Worm (Caenorhabditis elegans) whole organism, L4 larva: ENCODE results near the gene lgc-40.

Experiments used
- F26F4.8 ChIP-seq: fragments of 200-800 bp; sonication (Bioruptor generic); conservative IDR thresholded peaks from 2 replicates; pipeline ENCODE4 v1.3.6; 2022; ENCODE audit warnings: missing genetic modification characterization, missing compliant biosample characterization
- F44E2.7 ChIP-seq: fragments of 200-800 bp; sonication (Bioruptor generic); IDR thresholded peaks from 2 replicates; pipeline ENCODE4 v2.1.2; 2022; ENCODE audit warnings: missing genetic modification characterization, missing compliant biosample characterization
- F49E8.2 ChIP-seq: sonication (generic microtip); optimal IDR thresholded peaks from 2 replicates; lab custom pipeline; 2016; ENCODE audit warnings: missing compliant biosample characterization, mild to moderate bottlenecking, missing genetic modification characterization, borderline replicate concordance
- R02D3.7 ChIP-seq: fragments of 150-350 bp; sonication (generic microtip); optimal IDR thresholded peaks from 3 replicates; lab custom pipeline; 2014; ENCODE audit warnings: missing biosample characterization, missing genetic modification characterization
- T26A8.4 ChIP-seq: fragments of 200-800 bp; sonication (Bioruptor generic); IDR thresholded peaks from 2 replicates; pipeline ENCODE4 v1.3.6; 2022; ENCODE audit warnings: missing genetic modification characterization, missing compliant biosample characterization
- aha-1 ChIP-seq: fragments of 150-350 bp; peaks from one replicate; lab custom pipeline; 2014; ENCODE audit warnings: missing biosample characterization, missing genetic modification characterization
- ama-1 ChIP-seq: fragments of 150-350 bp; optimal IDR thresholded peaks from 2 replicates; lab custom pipeline; 2014; ENCODE audit warnings: inconsistent platforms, mixed read lengths
- arid-1 ChIP-seq: fragments of 200-800 bp; sonication (Bioruptor generic); conservative IDR thresholded peaks from 2 replicates; pipeline ENCODE4 v1.3.6; 2022; ENCODE audit warnings: missing genetic modification reagents, missing genetic modification characterization, missing compliant biosample characterization
- ceh-32 ChIP-seq: sonication (generic microtip); optimal IDR thresholded peaks from 2 replicates; lab custom pipeline; 2016; ENCODE audit warnings: mild to moderate bottlenecking, missing genetic modification characterization, missing compliant biosample characterization; ENCODE audit not compliant: poor library complexity
- daf-16 ChIP-seq, 3 experiments: sonication (generic microtip); optimal IDR thresholded peaks; 2 replicates each; lab custom pipeline; 2016 to 2017; ENCODE audit warnings: missing genetic modification characterization in 3 of 3, missing genetic modification reagents in 3 of 3, mild to moderate bottlenecking in 2 of 3, missing compliant biosample characterization in 2 of 3, missing biosample characterization in 1 of 3, moderate library complexity in 1 of 3
- dmd-8 ChIP-seq: fragments of 200-800 bp; sonication (Bioruptor generic); IDR thresholded peaks from 2 replicates; pipeline ENCODE4 v1.3.6; 2022; ENCODE audit warnings: missing genetic modification characterization, missing compliant biosample characterization
- dmd-9 ChIP-seq: fragments of 200-800 bp; sonication (Bioruptor generic); IDR thresholded peaks from 2 replicates; pipeline ENCODE4 v1.3.6; 2022; ENCODE audit warnings: missing genetic modification reagents, missing genetic modification characterization, missing compliant biosample characterization
- dpl-1 ChIP-seq: fragments of 150-350 bp; optimal IDR thresholded peaks from 2 replicates; lab custom pipeline; 2014; ENCODE audit warnings: missing biosample characterization, missing genetic modification reagents, missing genetic modification characterization
- duxl-1 ChIP-seq: sonication (generic microtip); optimal IDR thresholded peaks from 2 replicates; lab custom pipeline; 2016; ENCODE audit warnings: mild to moderate bottlenecking, missing genetic modification characterization, moderate library complexity, missing compliant biosample characterization; ENCODE audit not compliant: poor library complexity
- dve-1 ChIP-seq: sonication (generic microtip); optimal IDR thresholded peaks from 2 replicates; lab custom pipeline; 2017; ENCODE audit warnings: antibody characterized with exemption, mild to moderate bottlenecking, missing genetic modification characterization, missing compliant biosample characterization; ENCODE audit not compliant: insufficient read depth
- egl-27 ChIP-seq: sonication (generic microtip); optimal IDR thresholded peaks from 3 replicates; lab custom pipeline; 2017; ENCODE audit warnings: missing biosample characterization, missing genetic modification reagents, missing genetic modification characterization
- fkh-10 ChIP-seq: fragments of 150-350 bp; optimal IDR thresholded peaks from 2 replicates; lab custom pipeline; 2014; ENCODE audit warnings: missing biosample characterization, missing genetic modification reagents, missing genetic modification characterization
- lin-1 ChIP-seq: fragments of 200-800 bp; sonication (Bioruptor generic); IDR thresholded peaks from 2 replicates; pipeline ENCODE4 v1.3.6; 2022; ENCODE audit warnings: missing genetic modification reagents, missing genetic modification characterization, missing compliant biosample characterization
- lin-29 ChIP-seq: fragments of 200-800 bp; sonication (Bioruptor generic); IDR thresholded peaks from 2 replicates; pipeline ENCODE4 v1.3.6; 2022; ENCODE audit warnings: missing genetic modification reagents, missing genetic modification characterization, missing compliant biosample characterization
- lin-38 ChIP-seq: fragments of 200-800 bp; sonication (Bioruptor generic); IDR thresholded peaks from 2 replicates; pipeline ENCODE4 v1.3.6; 2022; ENCODE audit warnings: missing genetic modification reagents, missing genetic modification characterization, missing compliant biosample characterization
- lir-3 ChIP-seq: sonication (generic microtip); optimal IDR thresholded peaks from 2 replicates; lab custom pipeline; 2016; ENCODE audit warnings: mild to moderate bottlenecking, missing genetic modification characterization, missing compliant biosample characterization
- lsy-2 ChIP-seq, 2 experiments: fragments of 150-350 bp in 1 of 2; sonication (generic microtip) in 1 of 2; optimal IDR thresholded peaks; 2 replicates each; lab custom pipeline; 2014 to 2017; ENCODE audit warnings: missing biosample characterization in 2 of 2, missing genetic modification characterization in 2 of 2
- mdl-1 ChIP-seq, 2 experiments: fragments of 150-350 bp in 1 of 2; sonication (generic microtip) in 1 of 2; optimal IDR thresholded peaks; 2 replicates each; lab custom pipeline; 2014 to 2017; ENCODE audit warnings: missing biosample characterization in 2 of 2, missing genetic modification characterization in 2 of 2
- mep-1 ChIP-seq: fragments of 150-350 bp; sonication (generic microtip); optimal IDR thresholded peaks from 3 replicates; lab custom pipeline; 2014; ENCODE audit warnings: missing biosample characterization, missing genetic modification characterization
- mxl-3 ChIP-seq: fragments of 200-800 bp; sonication (Bioruptor generic); optimal IDR thresholded peaks from 2 replicates; lab custom pipeline; 2018; ENCODE audit warnings: mild to moderate bottlenecking, missing genetic modification characterization, missing compliant biosample characterization
- nhr-237 ChIP-seq: sonication (generic microtip); optimal IDR thresholded peaks from 2 replicates; lab custom pipeline; 2017; ENCODE audit warnings: missing biosample characterization, missing genetic modification characterization
- nhr-28 ChIP-seq: fragments of 150-350 bp; optimal IDR thresholded peaks from 2 replicates; lab custom pipeline; 2014; ENCODE audit warnings: missing biosample characterization, missing genetic modification characterization
- nhr-48 ChIP-seq: sonication (generic microtip); optimal IDR thresholded peaks from 2 replicates; lab custom pipeline; 2016; ENCODE audit warnings: mild to moderate bottlenecking, missing genetic modification characterization, missing compliant biosample characterization
- nhr-76 ChIP-seq: fragments of 150-350 bp; optimal IDR thresholded peaks from 2 replicates; lab custom pipeline; 2014; ENCODE audit warnings: missing biosample characterization, missing genetic modification characterization
- pha-4 ChIP-seq, 2 experiments: fragments of 150-350 bp in 1 of 2; fragments of 200-800 bp in 1 of 2; sonication (Bioruptor generic) in 1 of 2; IDR thresholded peaks in 1 of 2; optimal IDR thresholded peaks in 1 of 2; 2 replicates each; pipeline versions ENCODE4 v1.3.6 to Lab custom; 2014 to 2022; ENCODE audit warnings: missing genetic modification characterization in 2 of 2, missing genetic modification reagents in 2 of 2, missing biosample characterization in 1 of 2, missing compliant biosample characterization in 1 of 2
- php-3 ChIP-seq: fragments of 200-800 bp; sonication (Bioruptor generic); IDR thresholded peaks from 2 replicates; pipeline ENCODE4 v1.3.6; 2022; ENCODE audit warnings: missing genetic modification reagents, missing genetic modification characterization, missing compliant biosample characterization
- snpc-1.2 ChIP-seq: fragments of 200-800 bp; sonication (Bioruptor generic); IDR thresholded peaks from 2 replicates; pipeline ENCODE4 v1.3.6; 2022; ENCODE audit warnings: missing genetic modification reagents, missing genetic modification characterization, missing compliant biosample characterization
- tra-1 ChIP-seq: fragments of 200-800 bp; sonication (Bioruptor generic); IDR thresholded peaks from 2 replicates; pipeline ENCODE4 v1.3.6; 2022; ENCODE audit warnings: missing genetic modification reagents, missing genetic modification characterization, missing compliant biosample characterization
- unc-130 ChIP-seq: sonication (generic microtip); optimal IDR thresholded peaks from 2 replicates; lab custom pipeline; 2016; ENCODE audit warnings: missing genetic modification reagents, missing genetic modification characterization, missing compliant biosample characterization
- unc-62 ChIP-seq, 3 experiments: fragments of 150-350 bp in 1 of 3; sonication (generic microtip); optimal IDR thresholded peaks in 2 of 3; peaks in 1 of 3; 1 replicate in 1 of 3; 2 replicates in 2 of 3; lab custom pipeline; 2014 to 2017; ENCODE audit warnings: missing biosample characterization in 3 of 3, missing genetic modification characterization in 3 of 3, missing genetic modification reagents in 3 of 3, missing genotype in 1 of 3
- zfp-2 ChIP-seq: sonication (generic microtip); optimal IDR thresholded peaks from 2 replicates; lab custom pipeline; 2016; ENCODE audit warnings: mild to moderate bottlenecking, missing genetic modification characterization, missing compliant biosample characterization
- zfp-3 ChIP-seq: fragments of 200-800 bp; sonication (Bioruptor generic); conservative IDR thresholded peaks from 2 replicates; pipeline ENCODE4 v1.3.6; 2022; ENCODE audit warnings: missing genetic modification reagents, missing genetic modification characterization, missing compliant biosample characterization
- zip-2 ChIP-seq: fragments of 150-350 bp; optimal IDR thresholded peaks from 2 replicates; lab custom pipeline; 2014; ENCODE audit warnings: missing biosample characterization, missing genetic modification characterization
- ztf-7 ChIP-seq: fragments of 150-350 bp; optimal IDR thresholded peaks from 2 replicates; lab custom pipeline; 2014; ENCODE audit warnings: missing biosample characterization, missing genetic modification characterization

Gene lgc-40

DNA sequence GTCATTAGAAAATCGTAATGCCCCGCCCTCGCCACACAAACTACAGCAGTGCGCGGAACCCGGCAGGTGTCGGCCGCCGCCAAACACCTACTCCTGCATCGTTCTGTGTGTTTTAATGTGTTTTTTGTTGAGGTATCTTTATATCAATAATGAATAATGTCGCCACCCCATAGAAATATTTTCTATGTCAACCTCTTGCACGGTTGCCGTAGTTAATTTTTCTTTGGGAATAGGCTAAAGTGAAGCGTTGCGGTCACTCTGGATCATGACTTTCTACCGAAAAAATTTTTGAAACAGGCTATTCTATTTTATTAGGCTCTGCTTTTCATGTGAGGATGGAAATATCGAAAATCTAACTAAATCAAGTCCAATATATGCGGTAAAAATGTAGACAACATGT, 31.0 kb upstream of the lgc-40 start (continued):
- TF ChIP-seq dve-1 (tag; lab: Kevin White, UChicago) (peak; percentile 26), ama-1 (lab: Kevin White, UChicago) (peak; percentile 85), ztf-7 (tag; lab: Kevin White, UChicago) (no peak), lsy-2 (tag; optimal IDR thresholded peaks at IDR 0.05; lab: Kevin White, UChicago) (peak in 1 of 2 experiments; percentile 41), fkh-10 (GFP tag; lab: Kevin White, UChicago) (no peak), tra-1 (no peak), pha-4 (GFP tag; IDR thresholded peaks at IDR 0.05; lab: Robert Waterston, UW) (no peak), pha-4 (tag; optimal IDR thresholded peaks at IDR 0.05; lab: Kevin White, UChicago) (no peak), mep-1 (tag; lab: Kevin White, UChicago) (peak; percentile 10), nhr-28 (tag; lab: Kevin White, UChicago) (no peak), dpl-1 (no peak), snpc-1.2 (GFP tag; lab: Robert Waterston, UW) (peak; percentile 79; the same call in 1 of the 2 replicates), unc-130 (GFP tag; lab: Kevin White, UChicago) (no peak)

DNA sequence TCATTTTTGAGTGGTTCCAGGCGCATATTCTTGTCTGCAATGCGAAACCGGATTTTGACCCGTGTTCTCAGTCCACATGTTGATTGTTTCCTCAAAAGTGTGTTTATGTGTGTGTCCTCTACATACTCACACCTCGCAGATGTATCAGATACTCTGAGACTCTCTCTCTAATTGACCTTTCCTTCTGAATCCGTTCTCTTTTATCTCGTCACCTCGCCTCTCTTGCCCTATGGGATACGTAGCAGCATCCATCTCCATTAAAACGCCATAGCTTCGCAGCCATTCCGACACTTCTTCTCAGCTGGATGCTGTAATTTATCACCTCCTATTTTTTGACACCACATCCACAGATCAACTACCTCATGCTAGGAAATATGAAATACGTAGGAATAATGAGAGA, 29.4 kb upstream of the lgc-40 start:
- TF ChIP-seq unc-62 (GFP tag; optimal IDR thresholded peaks at IDR 0.05 in 1 of 2; lab: Kevin White, UChicago) (peak in 1 of 2 experiments; percentile 24), unc-62 (tag; optimal IDR thresholded peaks at IDR 0.05; lab: Kevin White, UChicago) (no peak), T26A8.4 (GFP tag; lab: Robert Waterston, UW) (no peak), duxl-1 (tag; lab: Kevin White, UChicago) (no peak), mxl-3 (GFP tag; lab: Kevin White, UChicago) (no peak), F44E2.7 (no peak), lin-38 (GFP tag; lab: Robert Waterston, UW) (no peak), aha-1 (peak; percentile 95), F49E8.2 (tag; lab: Kevin White, UChicago) (no peak), lir-3 (tag; lab: Kevin White, UChicago) (no peak), ceh-32 (tag; lab: Kevin White, UChicago) (no peak), ztf-7 (tag; lab: Kevin White, UChicago) (no peak), nhr-76 (tag; lab: Kevin White, UChicago) (no peak), R02D3.7 (no peak)

ce11 chrX:2335384-2335783, 24.5 kb upstream of the lgc-40 start, which contains the start of gene T01B6.1:
Gene T01B6.1 (plus strand): TSS chrX:2335684.
- TF ChIP-seq unc-62 (GFP tag; optimal IDR thresholded peaks at IDR 0.05 in 1 of 2; lab: Kevin White, UChicago) (peak in 1 of 2 experiments; percentile 11), unc-62 (tag; optimal IDR thresholded peaks at IDR 0.05; lab: Kevin White, UChicago) (no peak), nhr-76 (tag; lab: Kevin White, UChicago) (no peak), dmd-8 (no peak)
- TF ChIP-seq, all 104 proteins: peak for 1

DNA sequence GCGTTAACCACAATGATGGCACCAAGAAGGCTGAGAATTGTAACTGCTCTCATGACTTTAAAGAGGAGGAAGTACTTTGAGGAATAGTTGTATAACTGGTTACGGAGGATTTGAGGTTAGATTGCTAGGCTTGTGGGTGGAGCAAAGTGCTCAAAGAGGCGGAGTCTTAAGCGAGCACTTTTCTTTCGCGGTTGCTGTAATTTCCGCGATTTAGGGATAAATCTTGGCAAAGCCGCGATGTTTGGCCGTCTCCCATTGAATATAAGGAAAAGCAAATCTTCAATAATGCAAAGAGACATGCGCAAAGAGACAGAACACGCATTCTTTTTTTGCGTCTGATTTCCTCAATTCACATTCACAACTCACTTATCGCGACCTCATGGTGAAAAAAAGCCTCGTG, 21.7 kb upstream of the lgc-40 start, which contains the start of gene nlp-45:
Gene nlp-45 (minus strand): TSS at position 101 of the 400 bp plus-strand sequence.
- no peak for TF ChIP-seq lin-38 (GFP tag; lab: Robert Waterston, UW)
- TF ChIP-seq zfp-2: no peak
- TF ChIP-seq, all 104 proteins: peak for 0

DNA sequence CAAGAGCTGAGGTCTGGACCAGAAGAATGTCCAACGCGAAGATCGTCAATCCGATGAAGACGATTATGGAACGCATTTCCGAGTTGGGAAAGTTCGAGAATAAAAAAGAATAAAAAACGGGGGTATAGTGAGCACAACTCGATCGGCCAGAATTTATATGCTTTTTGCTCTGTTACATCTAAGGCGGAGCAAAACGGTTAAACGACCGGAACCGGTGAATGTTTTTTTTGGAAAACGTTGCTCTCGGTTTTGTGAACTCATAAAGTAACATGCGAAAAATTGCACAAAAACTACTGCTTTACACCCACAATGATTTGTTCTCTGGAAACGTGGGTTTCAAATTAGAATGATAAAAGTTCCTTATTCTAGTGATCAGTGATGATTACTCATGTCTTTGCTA, 17.9 kb upstream of the lgc-40 start, which contains the start of gene nlp-22:
Gene nlp-22 (minus strand): TSS at position 101 of the 400 bp plus-strand sequence.
- TF ChIP-seq dmd-9: no peak
- TF ChIP-seq, all 104 proteins: peak for 0

ce11 chrX:2342859-2343258, 17.0 kb upstream of the lgc-40 start, which contains the start of gene nlp-23:
Gene nlp-23 (minus strand): TSS chrX:2342959.
- no peak for TF ChIP-seq nhr-48 (tag; lab: Kevin White, UChicago)
- no peak for TF ChIP-seq ceh-32 (tag; lab: Kevin White, UChicago)
- no peak for TF ChIP-seq egl-27 (tag; lab: Kevin White, UChicago)
- no peak for TF ChIP-seq lin-1
- TF ChIP-seq lin-29 (GFP tag; lab: Robert Waterston, UW): no peak
- no peak for TF ChIP-seq zfp-3 (GFP tag; lab: Robert Waterston, UW)
- no peak for TF ChIP-seq nhr-237
- no peak for TF ChIP-seq F26F4.8 (GFP tag; lab: Robert Waterston, UW)
- no peak for TF ChIP-seq daf-16 (GFP tag; optimal IDR thresholded peaks at IDR 0.05; lab: Kevin White, UChicago)
- no peak for TF ChIP-seq daf-16 (tag; optimal IDR thresholded peaks at IDR 0.05; lab: Kevin White, UChicago)
- TF ChIP-seq php-3 (GFP tag; lab: Robert Waterston, UW): no peak
- no peak for TF ChIP-seq arid-1 (GFP tag; lab: Robert Waterston, UW)
- no peak for TF ChIP-seq ztf-7 (tag; lab: Kevin White, UChicago)
- TF ChIP-seq unc-62 (GFP tag; optimal IDR thresholded peaks at IDR 0.05 in 1 of 2; lab: Kevin White, UChicago): no peak
- TF ChIP-seq unc-62 (tag; optimal IDR thresholded peaks at IDR 0.05; lab: Kevin White, UChicago): no peak
- no peak for TF ChIP-seq zip-2 (tag; lab: Kevin White, UChicago)
- TF ChIP-seq mdl-1 (tag; optimal IDR thresholded peaks at IDR 0.05; lab: Kevin White, UChicago): no peak
